Worm (Caenorhabditis elegans) whole organism, mixed stage, embryonic: ENCODE data around the gene ZK896.1.

ENCODE experiments used
- elt-3 ChIP-seq: fragments of 150-350 bp; optimal IDR thresholded peaks from 2 replicates; lab custom pipeline; 2014; ENCODE audit warnings: missing biosample characterization, missing genetic modification characterization
- flh-1 ChIP-seq: fragments of 200-800 bp; sonication (Bioruptor generic); optimal IDR thresholded peaks from 2 replicates; lab custom pipeline; 2018; ENCODE audit warnings: mild to moderate bottlenecking, missing genetic modification characterization, moderate library complexity, missing compliant biosample characterization
- lsy-2 ChIP-seq: fragments of 150-350 bp; optimal IDR thresholded peaks from 2 replicates; lab custom pipeline; 2014; ENCODE audit warnings: missing biosample characterization, missing genetic modification characterization
- nhr-237 ChIP-seq: fragments of 150-350 bp; optimal IDR thresholded peaks from 2 replicates; lab custom pipeline; 2014; ENCODE audit warnings: missing biosample characterization, missing genetic modification characterization
- nhr-28 ChIP-seq: fragments of 150-350 bp; optimal IDR thresholded peaks from 2 replicates; lab custom pipeline; 2014; ENCODE audit warnings: missing biosample characterization, missing genetic modification characterization
- pha-4 ChIP-seq: fragments of 150-350 bp; optimal IDR thresholded peaks from 2 replicates; lab custom pipeline; 2018; ENCODE audit warnings: missing biosample characterization, missing genetic modification reagents, missing genetic modification characterization
- snpc-4 ChIP-seq: fragments of 150-350 bp; optimal IDR thresholded peaks from 2 replicates; lab custom pipeline; 2014; ENCODE audit warnings: missing biosample characterization, missing genetic modification characterization
- tbx-8 ChIP-seq: fragments of 200-800 bp; sonication (Bioruptor generic); optimal IDR thresholded peaks from 2 replicates; lab custom pipeline; 2018; ENCODE audit warnings: mild to moderate bottlenecking, missing genetic modification characterization, moderate library complexity, missing compliant biosample characterization
- unc-62 ChIP-seq: fragments of 150-350 bp; optimal IDR thresholded peaks from 2 replicates; lab custom pipeline; 2014; ENCODE audit warnings: missing biosample characterization, missing genetic modification reagents, missing genetic modification characterization
- zip-8 ChIP-seq: fragments of 150-350 bp; optimal IDR thresholded peaks from 2 replicates; lab custom pipeline; 2014; ENCODE audit warnings: missing biosample characterization, missing genetic modification characterization

DNA sequence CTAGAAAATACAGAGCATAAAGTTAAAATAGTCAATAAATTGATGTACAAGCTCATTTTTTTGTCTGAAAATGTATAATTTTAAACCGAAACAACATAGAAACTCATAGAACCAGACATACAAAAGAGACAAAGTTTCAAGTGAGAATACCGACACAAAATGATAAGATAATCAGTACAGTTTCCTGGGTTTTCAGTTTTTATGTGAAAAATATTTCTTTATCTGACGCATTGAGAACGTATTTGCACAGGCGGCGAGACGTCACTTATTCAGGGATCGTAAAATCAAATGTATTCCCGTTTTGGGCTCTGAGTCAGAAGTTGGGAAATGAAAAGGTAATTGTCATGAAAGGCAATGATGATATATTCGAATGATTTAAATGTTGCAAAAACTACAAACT, 15.3 kb upstream of the ZK896.1 start, which contains the start of gene K08D8.6:
- TF ChIP-seq elt-3 (tag; lab: Kevin White, UChicago) (no peak), nhr-237 (tag; lab: Kevin White, UChicago) (no peak), nhr-28 (tag; lab: Kevin White, UChicago) (no peak), unc-62 (GFP tag; lab: Kevin White, UChicago) (no peak), lsy-2 (tag; lab: Kevin White, UChicago) (no peak), snpc-4 (tag; lab: Kevin White, UChicago) (no peak), zip-8 (tag; lab: Kevin White, UChicago) (no peak), flh-1 (no peak), tbx-8 (GFP tag; lab: Kevin White, UChicago) (no peak), pha-4 (tag; lab: Kevin White, UChicago) (no peak)
